In the genomic region with DNA sequence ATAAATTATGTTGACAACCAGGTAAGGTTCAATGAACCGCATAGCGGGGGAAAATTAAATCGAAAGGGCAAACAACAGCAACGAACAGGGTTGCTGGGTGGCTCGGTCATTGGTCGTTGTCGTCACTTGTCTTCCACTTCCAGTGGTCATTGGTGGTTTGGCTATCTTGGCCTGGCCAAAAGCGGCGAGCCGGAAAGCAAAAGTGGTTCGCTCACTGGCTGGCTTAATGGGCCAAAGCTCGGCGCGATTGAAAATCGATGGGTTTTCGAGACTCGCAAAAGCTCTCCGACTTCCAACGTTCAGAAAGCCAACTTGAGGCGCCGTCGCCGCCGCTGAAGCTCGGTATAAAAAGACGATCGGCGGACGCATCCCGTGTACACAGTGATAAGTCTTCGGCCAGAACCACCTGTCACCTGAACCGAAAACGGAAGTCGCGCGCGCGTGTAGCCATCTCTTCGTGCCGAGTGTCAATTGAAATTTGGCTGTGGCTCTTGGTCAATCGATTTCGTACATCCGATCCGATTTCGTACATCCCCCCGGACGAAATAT, we compare ENCODE assay signal across 1 fruit fly cellular context.
TF ChIP-seq lines count a peak whose summit lies in the region.

A gene (plus strand): TSS at position 369 of the 549 bp plus-strand sequence.

TF ChIP-seq in whole organism, embryonic, 481 proteins besides CTCF, POLR2A, EP300 and RAD21 (continued from another document):
- TF ChIP-seq hkb (optimal IDR thresholded peaks at IDR 0.05; lab: Kevin White, UChicago) = no peak
- TF ChIP-seq hkb (GFP tag; IDR thresholded peaks at IDR 0.05; lab: Robert Waterston, UW) = no peak
- TF ChIP-seq tll (GFP tag; optimal IDR thresholded peaks at IDR 0.05; lab: Kevin White, UChicago) = no peak
- no peak for TF ChIP-seq slp2 (GFP tag; optimal IDR thresholded peaks at IDR 0.05; lab: Kevin White, UChicago)
- no peak for TF ChIP-seq Ravus (GFP tag; IDR thresholded peaks at IDR 0.05; lab: Robert Waterston, UW)
- no peak for TF ChIP-seq klu (GFP tag; IDR thresholded peaks at IDR 0.05; lab: Robert Waterston, UW)
- no peak for TF ChIP-seq CG7987 (GFP tag; optimal IDR thresholded peaks at IDR 0.05; lab: Kevin White, UChicago)
- TF ChIP-seq Atf-2 (GFP tag; optimal IDR thresholded peaks at IDR 0.05; lab: Kevin White, UChicago) = no peak
- no peak for TF ChIP-seq tgo (GFP tag; IDR thresholded peaks at IDR 0.05; lab: Robert Waterston, UW)
- no peak for TF ChIP-seq CG4282 (GFP tag; optimal IDR thresholded peaks at IDR 0.05; lab: Kevin White, UChicago)
- no peak for TF ChIP-seq Hr3 (GFP tag; optimal IDR thresholded peaks at IDR 0.05; lab: Kevin White, UChicago)
- no peak for TF ChIP-seq Dll (GFP tag; IDR thresholded peaks at IDR 0.05; lab: Robert Waterston, UW; ENCODE audit: partially characterized antibody)
- TF ChIP-seq CG33557 (GFP tag; optimal IDR thresholded peaks at IDR 0.05; lab: Kevin White, UChicago) = no peak
- TF ChIP-seq Kr (GFP tag; optimal IDR thresholded peaks at IDR 0.05; lab: Kevin White, UChicago) = no peak
- no peak for TF ChIP-seq CG4820 (GFP tag; optimal IDR thresholded peaks at IDR 0.05; lab: Kevin White, UChicago)
- no peak for TF ChIP-seq CG6272 (GFP tag; IDR thresholded peaks at IDR 0.05; lab: Robert Waterston, UW)
- TF ChIP-seq onecut (GFP tag; IDR thresholded peaks at IDR 0.05; lab: Robert Waterston, UW) = peak; percentile 46; the same call in 1 of the 2 replicates
- TF ChIP-seq CG7928 (GFP tag; optimal IDR thresholded peaks at IDR 0.05; lab: Kevin White, UChicago) = no peak
- TF ChIP-seq CG11504 (tag; optimal IDR thresholded peaks at IDR 0.05; lab: Kevin White, UChicago) = no peak
- TF ChIP-seq gsb-n (tag; optimal IDR thresholded peaks at IDR 0.05; lab: Kevin White, UChicago) = no peak
- no peak for TF ChIP-seq ab (GFP tag; optimal IDR thresholded peaks at IDR 0.05; lab: Kevin White, UChicago)
- TF ChIP-seq sqz (GFP tag; optimal IDR thresholded peaks at IDR 0.05; lab: Kevin White, UChicago) = no peak
- TF ChIP-seq Dip3 (GFP tag; optimal IDR thresholded peaks at IDR 0.05; lab: Kevin White, UChicago) = no peak
- no peak for TF ChIP-seq chn (GFP tag; optimal IDR thresholded peaks at IDR 0.05; lab: Kevin White, UChicago)
- TF ChIP-seq CG9727 (GFP tag; optimal IDR thresholded peaks at IDR 0.05; lab: Kevin White, UChicago) = no peak
- no peak for TF ChIP-seq emc (GFP tag; optimal IDR thresholded peaks at IDR 0.05; lab: Kevin White, UChicago)
- no peak for TF ChIP-seq Myb (GFP tag; optimal IDR thresholded peaks at IDR 0.05; lab: Kevin White, UChicago)
- no peak for TF ChIP-seq CG8765 (GFP tag; IDR thresholded peaks at IDR 0.05; lab: Robert Waterston, UW)
- no peak for TF ChIP-seq insv (GFP tag; optimal IDR thresholded peaks at IDR 0.05; lab: Kevin White, UChicago)
- no peak for TF ChIP-seq Doc3 (GFP tag; IDR thresholded peaks at IDR 0.05; lab: Robert Waterston, UW; ENCODE audit: partially characterized antibody)
- no peak for TF ChIP-seq slbo (GFP tag; IDR thresholded peaks at IDR 0.05; lab: Robert Waterston, UW)
- no peak for TF ChIP-seq Jarid2 (GFP tag; optimal IDR thresholded peaks at IDR 0.05; lab: Kevin White, UChicago)
- TF ChIP-seq CoRest (tag; optimal IDR thresholded peaks at IDR 0.05; lab: Kevin White, UChicago) = no peak
- TF ChIP-seq vvl (GFP tag; IDR thresholded peaks at IDR 0.05; lab: Robert Waterston, UW) = 0 out of 2 replicates have a peak, but pooled peaks have one; percentile 27
- no peak for TF ChIP-seq phol (tag; optimal IDR thresholded peaks at IDR 0.05; lab: Kevin White, UChicago)
- TF ChIP-seq CG17186 (GFP tag; optimal IDR thresholded peaks at IDR 0.05; lab: Kevin White, UChicago) = no peak
- TF ChIP-seq CG31365 (tag; optimal IDR thresholded peaks at IDR 0.05; lab: Kevin White, UChicago) = no peak
- no peak for TF ChIP-seq sob (GFP tag; IDR thresholded peaks at IDR 0.05; lab: Robert Waterston, UW)
- TF ChIP-seq Rfx (GFP tag; IDR thresholded peaks at IDR 0.05; lab: Robert Waterston, UW) = peak; percentile 29; the same call in 1 of the 2 replicates
- no peak for TF ChIP-seq CG10431 (GFP tag; optimal IDR thresholded peaks at IDR 0.05; lab: Kevin White, UChicago)
- TF ChIP-seq nmo (GFP tag; optimal IDR thresholded peaks at IDR 0.05; lab: Kevin White, UChicago) = no peak
- TF ChIP-seq CG2116 (GFP tag; optimal IDR thresholded peaks at IDR 0.05; lab: Kevin White, UChicago) = no peak
- peak; percentile 19 for TF ChIP-seq CG10543 (GFP tag; optimal IDR thresholded peaks at IDR 0.05; lab: Kevin White, UChicago)
- no peak for TF ChIP-seq otp (GFP tag; IDR thresholded peaks at IDR 0.05; lab: Robert Waterston, UW)
- peak; percentile 72 for TF ChIP-seq Med (GFP tag; lab: Kevin White, UChicago)
- TF ChIP-seq wor (GFP tag; IDR thresholded peaks at IDR 0.05; lab: Robert Waterston, UW) = no peak
- no peak for TF ChIP-seq CG10654 (GFP tag; optimal IDR thresholded peaks at IDR 0.05; lab: Kevin White, UChicago)
- no peak for TF ChIP-seq Rx (GFP tag; IDR thresholded peaks at IDR 0.05; lab: Robert Waterston, UW)
- no peak for TF ChIP-seq CG3281 (GFP tag; optimal IDR thresholded peaks at IDR 0.05; lab: Kevin White, UChicago)
- TF ChIP-seq vnd (GFP tag; IDR thresholded peaks at IDR 0.05; lab: Robert Waterston, UW; ENCODE audit: partially characterized antibody) = 0 out of 3 replicates have a peak, but pooled peaks have one; percentile 32
- no peak for TF ChIP-seq gfzf (GFP tag; optimal IDR thresholded peaks at IDR 0.05; lab: Kevin White, UChicago)
- peak; percentile 73; the same call in 1 of the 4 replicates for TF ChIP-seq chinmo (GFP tag; IDR thresholded peaks at IDR 0.05; lab: Robert Waterston, UW; ENCODE audit: partially characterized antibody)
- peak in 1 of 2 experiments; percentile 39 for TF ChIP-seq Eip74EF (GFP tag; optimal IDR thresholded peaks at IDR 0.05; lab: Kevin White, UChicago)
- TF ChIP-seq unpg (GFP tag; optimal IDR thresholded peaks at IDR 0.05; lab: Kevin White, UChicago) = no peak
- TF ChIP-seq Hr51 (GFP tag; optimal IDR thresholded peaks at IDR 0.05; lab: Kevin White, UChicago) = no peak
- TF ChIP-seq CG9932 (GFP tag; IDR thresholded peaks at IDR 0.05; lab: Robert Waterston, UW) = 0 out of 2 replicates have a peak, but pooled peaks have one; percentile 17
- TF ChIP-seq Aef1 (GFP tag; IDR thresholded peaks at IDR 0.05; lab: Robert Waterston, UW) = no peak
- TF ChIP-seq Bdp1 (GFP tag; optimal IDR thresholded peaks at IDR 0.05; lab: Kevin White, UChicago) = no peak
- no peak for TF ChIP-seq rib (GFP tag; IDR thresholded peaks at IDR 0.05; lab: Robert Waterston, UW)
- TF ChIP-seq jing (GFP tag; optimal IDR thresholded peaks at IDR 0.05; lab: Kevin White, UChicago) = no peak
- no peak for TF ChIP-seq CG18619 (GFP tag; optimal IDR thresholded peaks at IDR 0.05; lab: Kevin White, UChicago)
- no peak for TF ChIP-seq Dref (GFP tag; IDR thresholded peaks at IDR 0.05; lab: Robert Waterston, UW)
- peak; percentile 87 for TF ChIP-seq Blimp-1 (GFP tag; optimal IDR thresholded peaks at IDR 0.05; lab: Kevin White, UChicago)
- TF ChIP-seq CG17612 (GFP tag; IDR thresholded peaks at IDR 0.05; lab: Robert Waterston, UW) = no peak
- TF ChIP-seq esg (GFP tag; conservative IDR thresholded peaks at IDR 0.05; lab: Robert Waterston, UW) = no peak
- no peak for TF ChIP-seq CG31388 (GFP tag; optimal IDR thresholded peaks at IDR 0.05; lab: Kevin White, UChicago)
- TF ChIP-seq dm (GFP tag; optimal IDR thresholded peaks at IDR 0.05; lab: Kevin White, UChicago) = no peak
- no peak for TF ChIP-seq Ets97D (GFP tag; optimal IDR thresholded peaks at IDR 0.05; lab: Kevin White, UChicago)
- TF ChIP-seq CrebB (tag; optimal IDR thresholded peaks at IDR 0.05; lab: Kevin White, UChicago) = no peak
- no peak for TF ChIP-seq Dek (tag; optimal IDR thresholded peaks at IDR 0.05; lab: Kevin White, UChicago)
- TF ChIP-seq Nf-YC (tag; optimal IDR thresholded peaks at IDR 0.05; lab: Kevin White, UChicago) = peak; percentile 14
- no peak for TF ChIP-seq CG10565 (GFP tag; optimal IDR thresholded peaks at IDR 0.05; lab: Kevin White, UChicago)
- no peak for TF ChIP-seq Hmr (GFP tag; optimal IDR thresholded peaks at IDR 0.05; lab: Kevin White, UChicago)
- TF ChIP-seq CG9817 (tag; optimal IDR thresholded peaks at IDR 0.05; lab: Kevin White, UChicago) = no peak
- TF ChIP-seq Pdp1 (GFP tag; optimal IDR thresholded peaks at IDR 0.05; lab: Kevin White, UChicago) = no peak
- TF ChIP-seq bowl (GFP tag; IDR thresholded peaks at IDR 0.05; lab: Robert Waterston, UW) = no peak
- TF ChIP-seq inv (GFP tag; IDR thresholded peaks at IDR 0.05; lab: Robert Waterston, UW; ENCODE audit: partially characterized antibody) = no peak
- no peak for TF ChIP-seq Dfd (GFP tag; optimal IDR thresholded peaks at IDR 0.05; lab: Kevin White, UChicago)
- no peak for TF ChIP-seq CG4360 (GFP tag; IDR thresholded peaks at IDR 0.05; lab: Robert Waterston, UW)
- no peak for TF ChIP-seq H2.0 (GFP tag; IDR thresholded peaks at IDR 0.05; lab: Robert Waterston, UW)
- TF ChIP-seq Lim3 (GFP tag; IDR thresholded peaks at IDR 0.05; lab: Robert Waterston, UW) = no peak
- TF ChIP-seq Bgb (GFP tag; IDR thresholded peaks at IDR 0.05; lab: Robert Waterston, UW; ENCODE audit: partially characterized antibody) = peak; percentile 32; the same call in 1 of the 2 replicates
- peak; percentile 51 for TF ChIP-seq CG15514 (GFP tag; optimal IDR thresholded peaks at IDR 0.05; lab: Kevin White, UChicago)
- no peak for TF ChIP-seq ash1 (GFP tag; optimal IDR thresholded peaks at IDR 0.05; lab: Kevin White, UChicago)
- no peak for TF ChIP-seq kah (GFP tag; optimal IDR thresholded peaks at IDR 0.05; lab: Kevin White, UChicago)
- no peak for TF ChIP-seq sna (GFP tag; IDR thresholded peaks at IDR 0.05; lab: Robert Waterston, UW; ENCODE audit: partially characterized antibody)
- no peak for TF ChIP-seq CkIIα-i1 (GFP tag; IDR thresholded peaks at IDR 0.05; lab: Robert Waterston, UW)
- TF ChIP-seq en (GFP tag; optimal IDR thresholded peaks at IDR 0.05; lab: Kevin White, UChicago) = no peak
- TF ChIP-seq CG12236 (GFP tag; optimal IDR thresholded peaks at IDR 0.05; lab: Kevin White, UChicago) = no peak
- no peak for TF ChIP-seq CG43689 (GFP tag; IDR thresholded peaks at IDR 0.05; lab: Robert Waterston, UW)
- TF ChIP-seq B-H2 (GFP tag; optimal IDR thresholded peaks at IDR 0.05; lab: Kevin White, UChicago) = no peak
- no peak for TF ChIP-seq Mad (GFP tag; optimal IDR thresholded peaks at IDR 0.05; lab: Kevin White, UChicago)
- TF ChIP-seq twi (tag; optimal IDR thresholded peaks at IDR 0.05; lab: Kevin White, UChicago) = no peak
- TF ChIP-seq dan (GFP tag; IDR thresholded peaks at IDR 0.05; lab: Robert Waterston, UW) = no peak
- no peak for TF ChIP-seq H15 (GFP tag; IDR thresholded peaks at IDR 0.05; lab: Robert Waterston, UW)
- TF ChIP-seq knrl (GFP tag; IDR thresholded peaks at IDR 0.05; lab: Robert Waterston, UW; ENCODE audit: partially characterized antibody) = no peak
- TF ChIP-seq luna (GFP tag; optimal IDR thresholded peaks at IDR 0.05; lab: Kevin White, UChicago) = no peak
- TF ChIP-seq Hey (tag; optimal IDR thresholded peaks at IDR 0.05; lab: Kevin White, UChicago) = no peak
- TF ChIP-seq bbx (GFP tag; IDR thresholded peaks at IDR 0.05; lab: Robert Waterston, UW; ENCODE audit: partially characterized antibody) = no peak
- no peak for TF ChIP-seq CG8290 (GFP tag; optimal IDR thresholded peaks at IDR 0.05; lab: Kevin White, UChicago)
- TF ChIP-seq CG8290 (tag; optimal IDR thresholded peaks at IDR 0.05; lab: Kevin White, UChicago) = peak in 1 of 2 experiments; percentile 6
- no peak for TF ChIP-seq seq (GFP tag; IDR thresholded peaks at IDR 0.05; lab: Robert Waterston, UW)
- TF ChIP-seq CG3407 (GFP tag; optimal IDR thresholded peaks at IDR 0.05; lab: Kevin White, UChicago) = no peak
- no peak for TF ChIP-seq ci (GFP tag; IDR thresholded peaks at IDR 0.05; lab: Robert Waterston, UW)
- no peak for TF ChIP-seq chm (GFP tag; IDR thresholded peaks at IDR 0.05; lab: Robert Waterston, UW)
- TF ChIP-seq CG13287 (GFP tag; IDR thresholded peaks at IDR 0.05; lab: Robert Waterston, UW; ENCODE audit: partially characterized antibody) = peak; percentile 43; the same call in 1 of the 2 replicates
- no peak for TF ChIP-seq CG4854 (GFP tag; optimal IDR thresholded peaks at IDR 0.05; lab: Kevin White, UChicago)
- no peak for TF ChIP-seq amos (GFP tag; IDR thresholded peaks at IDR 0.05; lab: Robert Waterston, UW; ENCODE audit: partially characterized antibody)
- TF ChIP-seq lov (optimal IDR thresholded peaks at IDR 0.05; lab: Kevin White, UChicago) = no peak
- TF ChIP-seq lov (GFP tag; IDR thresholded peaks at IDR 0.05; lab: Robert Waterston, UW) = no peak
- TF ChIP-seq CG1603 (tag; optimal IDR thresholded peaks at IDR 0.05; lab: Kevin White, UChicago) = peak; percentile 16
- TF ChIP-seq ERR (GFP tag; optimal IDR thresholded peaks at IDR 0.05; lab: Kevin White, UChicago) = no peak
- TF ChIP-seq CG4707 (GFP tag; optimal IDR thresholded peaks at IDR 0.05; lab: Kevin White, UChicago) = no peak
- no peak for TF ChIP-seq CG3847 (GFP tag; IDR thresholded peaks at IDR 0.05; lab: Robert Waterston, UW)
- TF ChIP-seq dysf (GFP tag; IDR thresholded peaks at IDR 0.05; lab: Robert Waterston, UW) = peak; percentile 7; the same call in 1 of the 3 replicates
- no peak for TF ChIP-seq CG7271 (tag; optimal IDR thresholded peaks at IDR 0.05; lab: Kevin White, UChicago)
- no peak for TF ChIP-seq Oli (tag; optimal IDR thresholded peaks at IDR 0.05; lab: Kevin White, UChicago)
- TF ChIP-seq CG10321 (GFP tag; IDR thresholded peaks at IDR 0.05; lab: Robert Waterston, UW) = no peak
- TF ChIP-seq dpn (GFP tag; optimal IDR thresholded peaks at IDR 0.05; lab: Kevin White, UChicago) = no peak
- TF ChIP-seq hbn (GFP tag; IDR thresholded peaks at IDR 0.05; lab: Robert Waterston, UW; ENCODE audit: partially characterized antibody) = no peak
- TF ChIP-seq CG16813 (GFP tag; IDR thresholded peaks at IDR 0.05; lab: Robert Waterston, UW; ENCODE audit: partially characterized antibody) = no peak
- TF ChIP-seq toy (GFP tag; IDR thresholded peaks at IDR 0.05; lab: Robert Waterston, UW) = no peak
- no peak for TF ChIP-seq CG42726 (GFP tag; IDR thresholded peaks at IDR 0.05; lab: Robert Waterston, UW; ENCODE audit: partially characterized antibody)
- TF ChIP-seq repo (GFP tag; optimal IDR thresholded peaks at IDR 0.05; lab: Kevin White, UChicago) = no peak
- peak; percentile 27 for TF ChIP-seq abd-A (tag; optimal IDR thresholded peaks at IDR 0.05; lab: Kevin White, UChicago)
- TF ChIP-seq Sox100B (GFP tag; optimal IDR thresholded peaks at IDR 0.05; lab: Kevin White, UChicago) = no peak
